Worm (Caenorhabditis elegans): ENCODE results near the gene pola-1.

Gene pola-1

DNA sequence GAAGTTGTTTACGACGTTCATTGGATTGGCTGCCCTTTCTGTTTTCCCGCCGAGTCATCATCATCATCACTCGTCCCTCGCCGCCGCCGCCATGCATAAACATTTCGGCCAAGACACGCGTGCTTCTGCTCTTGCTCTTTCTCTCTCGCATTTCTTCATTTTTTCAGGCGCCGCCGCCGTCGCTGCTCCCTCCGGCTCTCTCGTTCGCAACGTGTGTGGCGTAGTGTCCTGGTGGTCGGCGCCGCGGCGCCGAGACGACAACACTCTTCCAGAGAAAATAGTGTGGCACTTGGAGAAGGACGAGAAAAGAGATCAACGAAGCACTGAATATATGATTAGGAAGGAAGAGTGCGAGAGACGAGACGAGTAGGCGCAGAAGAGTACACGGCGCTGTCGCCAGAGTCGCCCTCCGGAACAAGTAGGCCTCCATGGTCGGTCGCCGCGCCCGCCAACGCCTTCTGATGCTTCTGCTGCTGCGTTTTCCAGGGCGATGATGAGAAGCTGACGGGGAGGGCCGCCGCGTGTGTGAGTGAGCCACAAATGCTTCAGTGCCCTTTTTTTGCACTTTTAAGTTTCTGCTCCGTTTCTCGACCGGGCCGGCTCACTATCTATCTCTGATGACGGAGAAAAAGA lies 43.4 kb downstream of the pola-1 start (continued):
- TF ChIP-seq ZK337.2 (GFP tag; IDR thresholded peaks at IDR 0.05) (no peak), fkh-10 (GFP tag; optimal IDR thresholded peaks at IDR 0.05) (peak; percentile 35), spr-1 (tag; optimal IDR thresholded peaks at IDR 0.05) (no peak), dmd-9 (GFP tag; IDR thresholded peaks at IDR 0.05) (no peak), dpl-1 (GFP tag; optimal IDR thresholded peaks at IDR 0.05) (no peak), ceh-28 (tag; optimal IDR thresholded peaks at IDR 0.05) (no peak), nhr-11 (tag; optimal IDR thresholded peaks at IDR 0.05) (peak; percentile 18), T26A8.4 (GFP tag; IDR thresholded peaks at IDR 0.05) (no peak), nhr-25 (tag; optimal IDR thresholded peaks at IDR 0.05; ENCODE audit: borderline replicate concordance, insufficient read depth) (no peak), nhr-76 (tag; optimal IDR thresholded peaks at IDR 0.05) (no peak), zip-2 (tag; optimal IDR thresholded peaks at IDR 0.05) (no peak), ceh-44 (GFP tag; IDR thresholded peaks at IDR 0.05) (no peak), jun-1 (tag; optimal IDR thresholded peaks at IDR 0.05) (no peak), unc-39 (tag; optimal IDR thresholded peaks at IDR 0.05) (no peak), daf-8 (GFP tag; IDR thresholded peaks at IDR 0.05) (no peak), nhr-42 (GFP tag; IDR thresholded peaks at IDR 0.05) (no peak), dmd-8 (GFP tag; IDR thresholded peaks at IDR 0.05) (no peak), zfp-3 (GFP tag; conservative IDR thresholded peaks at IDR 0.05) (no peak), lin-13 (GFP tag; optimal IDR thresholded peaks at IDR 0.05) (no peak), madf-5 (GFP tag; IDR thresholded peaks at IDR 0.05) (no peak), pha-4 (GFP tag; IDR thresholded peaks at IDR 0.05) (peak; percentile 55; the same call in 1 of the 2 replicates), pha-4 (tag; optimal IDR thresholded peaks at IDR 0.05) (no peak), aly-2 (tag; optimal IDR thresholded peaks at IDR 0.05) (no peak), ztf-7 (tag; optimal IDR thresholded peaks at IDR 0.05) (no peak), daf-16 (GFP tag; optimal IDR thresholded peaks at IDR 0.05) (peak in 1 of 2 experiments; percentile 55), daf-16 (tag; optimal IDR thresholded peaks at IDR 0.05) (peak; percentile 75), cey-2 (tag; optimal IDR thresholded peaks at IDR 0.05; ENCODE audit: borderline replicate concordance, insufficient read depth) (no peak), F10B5.3 (tag; optimal IDR thresholded peaks at IDR 0.05) (no peak), ctbp-1 (GFP tag; IDR thresholded peaks at IDR 0.05) (0 out of 2 replicates have a peak, but pooled peaks have one; percentile 60), ZK546.5 (tag; optimal IDR thresholded peaks at IDR 0.05) (no peak), unc-130 (GFP tag; optimal IDR thresholded peaks at IDR 0.05) (no peak), zfp-2 (tag; optimal IDR thresholded peaks at IDR 0.05) (no peak), lin-1 (GFP tag; IDR thresholded peaks at IDR 0.05) (no peak), F49E8.2 (tag; optimal IDR thresholded peaks at IDR 0.05; ENCODE audit: borderline replicate concordance) (no peak), ztf-11 (tag; optimal IDR thresholded peaks at IDR 0.05) (no peak), saeg-2 (GFP tag; IDR thresholded peaks at IDR 0.05) (no peak), hif-1 (tag; optimal IDR thresholded peaks at IDR 0.05) (peak in 1 of 2 experiments; percentile 46), ama-1 (optimal IDR thresholded peaks at IDR 0.05) (no peak), zag-1 (tag; optimal IDR thresholded peaks at IDR 0.05) (no peak), nhr-48 (tag; optimal IDR thresholded peaks at IDR 0.05) (no peak), unc-62 (GFP tag; optimal IDR thresholded peaks at IDR 0.05 in 1 of 2) (no peak), unc-62 (tag; optimal IDR thresholded peaks at IDR 0.05) (no peak), mep-1 (tag; optimal IDR thresholded peaks at IDR 0.05) (peak; percentile 58), lin-38 (GFP tag; IDR thresholded peaks at IDR 0.05) (no peak), lin-39 (tag; optimal IDR thresholded peaks at IDR 0.05) (no peak), snpc-1.2 (GFP tag; IDR thresholded peaks at IDR 0.05) (no peak), F37D6.2 (tag; optimal IDR thresholded peaks at IDR 0.05) (peak; percentile 54), mxl-3 (GFP tag; optimal IDR thresholded peaks at IDR 0.05) (peak; percentile 79), duxl-1 (tag; optimal IDR thresholded peaks at IDR 0.05; ENCODE audit: poor library complexity) (no peak), snpc-4 (tag; optimal IDR thresholded peaks at IDR 0.05) (no peak), lin-15B (tag; optimal IDR thresholded peaks at IDR 0.05) (no peak), nhr-41 (GFP tag; IDR thresholded peaks at IDR 0.05) (no peak)

All from whole organism, L4 larva.